Fruit fly (Drosophila melanogaster) whole organism, embryonic: ENCODE results near the gene CG15209.

Experiments
- Abd-B ChIP-seq: fragments of 200-800 bp; sonication (Bioruptor generic); optimal IDR thresholded peaks from 2 replicates; lab custom pipeline; 2018; ENCODE audit warnings: missing biosample characterization, mild to moderate bottlenecking, missing genetic modification characterization, moderate library complexity
- Atf-2 ChIP-seq: fragments of 200-800 bp; sonication (Bioruptor generic); optimal IDR thresholded peaks from 2 replicates; lab custom pipeline; 2016; ENCODE audit warnings: missing biosample characterization, missing genetic modification characterization
- CG11504 ChIP-seq: fragments of 200-800 bp; sonication (Bioruptor generic); optimal IDR thresholded peaks from 3 replicates; lab custom pipeline; 2019; ENCODE audit warnings: missing biosample characterization, mild to moderate bottlenecking, missing genetic modification characterization, moderate library complexity
- CG12769 ChIP-seq: fragments of 200-800 bp; sonication (Bioruptor generic); optimal IDR thresholded peaks from 2 replicates; lab custom pipeline; 2019; ENCODE audit warnings: missing biosample characterization, mild to moderate bottlenecking, missing genetic modification characterization, moderate library complexity
- CG12942 ChIP-seq: fragments of 200-800 bp; sonication (Bioruptor generic); optimal IDR thresholded peaks from 3 replicates; lab custom pipeline; 2016; ENCODE audit warnings: missing biosample characterization, missing genetic modification characterization
- CG16813 ChIP-seq: fragments of 200-800 bp; sonication (Bioruptor generic); IDR thresholded peaks from 3 replicates; pipeline ENCODE4 v1.3.6; 2022; ENCODE audit warnings: missing biosample characterization, missing genetic modification characterization; ENCODE audit not compliant: partially characterized antibody
- CG16815 ChIP-seq: fragments of 200-800 bp; sonication (Bioruptor generic); optimal IDR thresholded peaks from 3 replicates; lab custom pipeline; 2017; ENCODE audit warnings: missing biosample characterization, mild to moderate bottlenecking, missing genetic modification characterization
- CG17359 ChIP-seq: fragments of 200-800 bp; sonication (Bioruptor generic); optimal IDR thresholded peaks from 3 replicates; lab custom pipeline; 2018; ENCODE audit warnings: missing biosample characterization, mild to moderate bottlenecking, missing genetic modification characterization, moderate library complexity
- CG17802 ChIP-seq: fragments of 200-800 bp; sonication (Bioruptor generic); optimal IDR thresholded peaks from 2 replicates; lab custom pipeline; 2018; ENCODE audit warnings: missing biosample characterization, mild to moderate bottlenecking, missing genetic modification characterization, moderate library complexity
- CG18599 ChIP-seq: fragments of 200-800 bp; sonication (Bioruptor generic); optimal IDR thresholded peaks from 3 replicates; lab custom pipeline; 2017; ENCODE audit warnings: missing biosample characterization, missing genetic modification characterization, mild to moderate bottlenecking, moderate library complexity, missing genetic modification reagents
- CG18764 ChIP-seq: fragments of 200-800 bp; sonication (Bioruptor generic); optimal IDR thresholded peaks from 3 replicates; lab custom pipeline; 2016; ENCODE audit warnings: missing biosample characterization, missing genetic modification characterization
- CG2129 ChIP-seq: fragments of 200-800 bp; sonication (Bioruptor generic); IDR thresholded peaks from 2 replicates; pipeline ENCODE4 v1.3.6; 2022; ENCODE audit warnings: missing biosample characterization, missing genetic modification characterization; ENCODE audit not compliant: partially characterized antibody
- CG2712 ChIP-seq: fragments of 200-800 bp; optimal IDR thresholded peaks from 3 replicates; lab custom pipeline; 2019; ENCODE audit warnings: missing biosample characterization, mild to moderate bottlenecking, missing genetic modification characterization, moderate library complexity
- CG31224 ChIP-seq: fragments of 200-800 bp; sonication (Bioruptor generic); IDR thresholded peaks from 2 replicates; pipeline ENCODE4 v1.3.6; 2022; ENCODE audit warnings: missing biosample characterization, missing genetic modification characterization
- CG33557 ChIP-seq: fragments of 200-800 bp; sonication (Bioruptor generic); optimal IDR thresholded peaks from 2 replicates; lab custom pipeline; 2019; ENCODE audit warnings: missing biosample characterization, mild to moderate bottlenecking, missing genetic modification characterization, moderate library complexity
- CG7786 ChIP-seq: fragments of 200-800 bp; sonication (Bioruptor generic); optimal IDR thresholded peaks from 2 replicates; lab custom pipeline; 2016; ENCODE audit warnings: missing biosample characterization, missing genetic modification characterization
- CG8359 ChIP-seq: fragments of 200-800 bp; sonication (Bioruptor generic); optimal IDR thresholded peaks from 2 replicates; lab custom pipeline; 2017; ENCODE audit warnings: missing biosample characterization, mild to moderate bottlenecking, missing genetic modification characterization, borderline replicate concordance
- Chrac-16 ChIP-seq: fragments of 200-800 bp; sonication (Bioruptor generic); optimal IDR thresholded peaks from 3 replicates; lab custom pipeline; 2016; ENCODE audit warnings: missing biosample characterization, missing genetic modification characterization
- D ChIP-seq, 2 experiments: fragments of 200-800 bp in 1 of 2; fragments of >200 bp in 1 of 2; sonication (Bioruptor generic) in 1 of 2; optimal IDR thresholded peaks; 2 replicates in 1 of 2; 3 replicates in 1 of 2; lab custom pipeline; 2017; ENCODE audit warnings: mild to moderate bottlenecking in 1 of 2, missing biosample characterization in 1 of 2, missing genetic modification characterization in 1 of 2, missing genetic modification reagents in 1 of 2
- HHEX ChIP-seq: fragments of 200-800 bp; sonication (Bioruptor generic); optimal IDR thresholded peaks from 3 replicates; lab custom pipeline; 2017; ENCODE audit warnings: missing biosample characterization, mild to moderate bottlenecking, missing genetic modification characterization, missing genetic modification reagents
- Hr51 ChIP-seq, 2 experiments: fragments of 200-800 bp; sonication (Bioruptor generic); optimal IDR thresholded peaks; 2 replicates in 1 of 2; 3 replicates in 1 of 2; lab custom pipeline; 2016 to 2018; ENCODE audit warnings: missing biosample characterization in 2 of 2, missing genetic modification characterization in 2 of 2, mild to moderate bottlenecking in 1 of 2, moderate library complexity in 1 of 2
- Oli ChIP-seq: fragments of 200-800 bp; sonication (Bioruptor generic); optimal IDR thresholded peaks from 2 replicates; lab custom pipeline; 2018; ENCODE audit warnings: missing biosample characterization, mild to moderate bottlenecking, missing genetic modification characterization, moderate library complexity
- Sox102F ChIP-seq: fragments of 200-800 bp; sonication (Bioruptor generic); optimal IDR thresholded peaks from 2 replicates; lab custom pipeline; 2018; ENCODE audit warnings: missing biosample characterization, mild to moderate bottlenecking, missing genetic modification characterization, moderate library complexity
- Xbp1 ChIP-seq: fragments of 200-800 bp; sonication (Bioruptor generic); optimal IDR thresholded peaks from 3 replicates; lab custom pipeline; 2016; ENCODE audit warnings: missing biosample characterization, mild to moderate bottlenecking, missing genetic modification characterization
- Xrp1 ChIP-seq: fragments of 200-800 bp; sonication (Bioruptor generic); IDR thresholded peaks from 2 replicates; pipeline ENCODE4 v1.3.6; 2022; ENCODE audit warnings: missing biosample characterization, missing genetic modification characterization
- ase ChIP-seq: fragments of 200-800 bp; sonication (Bioruptor generic); IDR thresholded peaks from 3 replicates; pipeline ENCODE4 v1.3.6; 2022; ENCODE audit warnings: missing biosample characterization, missing genetic modification characterization
- bab2 ChIP-seq: fragments of 200-800 bp; sonication (Bioruptor generic); optimal IDR thresholded peaks from 2 replicates; lab custom pipeline; 2016; ENCODE audit warnings: missing biosample characterization, missing genetic modification characterization
- chif ChIP-seq, 2 experiments: fragments of 200-800 bp; sonication (Bioruptor generic); optimal IDR thresholded peaks; 3 replicates each; lab custom pipeline; 2016; ENCODE audit warnings: missing biosample characterization in 2 of 2, missing genetic modification characterization in 2 of 2
- ci ChIP-seq: fragments of 200-800 bp; sonication (Bioruptor generic); IDR thresholded peaks from 3 replicates; pipeline ENCODE4 v1.3.6; 2022; ENCODE audit warnings: missing biosample characterization, missing genetic modification characterization
- dmrt11E ChIP-seq: fragments of 200-800 bp; sonication (Bioruptor generic); optimal IDR thresholded peaks from 3 replicates; lab custom pipeline; 2018; ENCODE audit warnings: missing biosample characterization, mild to moderate bottlenecking, missing genetic modification characterization, moderate library complexity
- dmrt99B ChIP-seq: fragments of 200-800 bp; sonication (Bioruptor generic); optimal IDR thresholded peaks from 2 replicates; lab custom pipeline; 2018; ENCODE audit warnings: missing biosample characterization, mild to moderate bottlenecking, missing genetic modification characterization, moderate library complexity
- grau ChIP-seq: fragments of 200-800 bp; optimal IDR thresholded peaks from 3 replicates; lab custom pipeline; 2019; ENCODE audit warnings: missing biosample characterization, mild to moderate bottlenecking, missing genetic modification characterization, moderate library complexity
- ind ChIP-seq: fragments of 200-800 bp; sonication (Bioruptor generic); optimal IDR thresholded peaks from 3 replicates; lab custom pipeline; 2016; ENCODE audit warnings: missing biosample characterization, missing genetic modification characterization
- lola ChIP-seq, 3 experiments: fragments of >200 bp in 2 of 3; fragments of 200-800 bp in 1 of 3; sonication (Bioruptor generic) in 1 of 3; optimal IDR thresholded peaks; 2 replicates each; lab custom pipeline; 2017 to 2019; ENCODE audit warnings: missing biosample characterization in 3 of 3, missing genetic modification characterization in 3 of 3, mild to moderate bottlenecking in 1 of 3, moderate library complexity in 1 of 3
- mirr ChIP-seq: fragments of 200-800 bp; sonication (Bioruptor generic); optimal IDR thresholded peaks from 3 replicates; lab custom pipeline; 2018; ENCODE audit warnings: missing biosample characterization, mild to moderate bottlenecking, missing genetic modification characterization
- nau ChIP-seq: fragments of 200-800 bp; sonication (Bioruptor generic); optimal IDR thresholded peaks from 3 replicates; lab custom pipeline; 2017; ENCODE audit warnings: missing biosample characterization, mild to moderate bottlenecking, missing genetic modification characterization, missing genetic modification reagents
- onecut ChIP-seq: fragments of 200-800 bp; sonication (Bioruptor generic); IDR thresholded peaks from 2 replicates; pipeline ENCODE4 v1.3.6; 2022; ENCODE audit warnings: missing biosample characterization, missing genetic modification characterization
- otp ChIP-seq: fragments of 200-800 bp; sonication (Bioruptor generic); IDR thresholded peaks from 3 replicates; pipeline ENCODE4, ENCODE4 v1.3.6; 2022; ENCODE audit warnings: missing biosample characterization, missing genetic modification characterization
- pan ChIP-seq, 4 experiments: fragments of >200 bp in 3 of 4; fragments of 200-800 bp in 1 of 4; sonication (Bioruptor generic) in 1 of 4; optimal IDR thresholded peaks in 3 of 4; IDR thresholded peaks in 1 of 4; 2 replicates each; pipeline versions ENCODE4 v1.3.6 to Lab custom; 2017 to 2022; ENCODE audit warnings: missing biosample characterization in 2 of 4, missing genetic modification characterization in 2 of 4, mixed read lengths in 1 of 4
- prd ChIP-seq, 3 experiments: fragments of >200 bp in 2 of 3; fragments of 200-800 bp in 1 of 3; sonication (Bioruptor generic) in 1 of 3; optimal IDR thresholded peaks in 2 of 3; IDR thresholded peaks in 1 of 3; 2 replicates in 2 of 3; 3 replicates in 1 of 3; pipeline versions ENCODE4 v1.3.6 to Lab custom; 2017 to 2022; ENCODE audit warnings: missing biosample characterization in 1 of 3, missing genetic modification characterization in 1 of 3
- pros ChIP-seq: fragments of 200-800 bp; sonication (Bioruptor generic); optimal IDR thresholded peaks from 3 replicates; lab custom pipeline; 2019; ENCODE audit warnings: missing biosample characterization, mild to moderate bottlenecking, missing genetic modification characterization, moderate library complexity
- run ChIP-seq: fragments of 200-800 bp; sonication (Bioruptor generic); optimal IDR thresholded peaks from 3 replicates; lab custom pipeline; 2018; ENCODE audit warnings: missing biosample characterization, mild to moderate bottlenecking, missing genetic modification characterization
- sisA ChIP-seq: fragments of 200-800 bp; sonication (Bioruptor generic); IDR thresholded peaks from 2 replicates; pipeline ENCODE4 v1.3.6; 2022; ENCODE audit warnings: missing biosample characterization, missing genetic modification characterization
- vvl ChIP-seq: fragments of 200-800 bp; sonication (Bioruptor generic); IDR thresholded peaks from 2 replicates; pipeline ENCODE4 v1.3.6; 2022; ENCODE audit warnings: missing biosample characterization, missing genetic modification characterization

Gene CG15209

DNA sequence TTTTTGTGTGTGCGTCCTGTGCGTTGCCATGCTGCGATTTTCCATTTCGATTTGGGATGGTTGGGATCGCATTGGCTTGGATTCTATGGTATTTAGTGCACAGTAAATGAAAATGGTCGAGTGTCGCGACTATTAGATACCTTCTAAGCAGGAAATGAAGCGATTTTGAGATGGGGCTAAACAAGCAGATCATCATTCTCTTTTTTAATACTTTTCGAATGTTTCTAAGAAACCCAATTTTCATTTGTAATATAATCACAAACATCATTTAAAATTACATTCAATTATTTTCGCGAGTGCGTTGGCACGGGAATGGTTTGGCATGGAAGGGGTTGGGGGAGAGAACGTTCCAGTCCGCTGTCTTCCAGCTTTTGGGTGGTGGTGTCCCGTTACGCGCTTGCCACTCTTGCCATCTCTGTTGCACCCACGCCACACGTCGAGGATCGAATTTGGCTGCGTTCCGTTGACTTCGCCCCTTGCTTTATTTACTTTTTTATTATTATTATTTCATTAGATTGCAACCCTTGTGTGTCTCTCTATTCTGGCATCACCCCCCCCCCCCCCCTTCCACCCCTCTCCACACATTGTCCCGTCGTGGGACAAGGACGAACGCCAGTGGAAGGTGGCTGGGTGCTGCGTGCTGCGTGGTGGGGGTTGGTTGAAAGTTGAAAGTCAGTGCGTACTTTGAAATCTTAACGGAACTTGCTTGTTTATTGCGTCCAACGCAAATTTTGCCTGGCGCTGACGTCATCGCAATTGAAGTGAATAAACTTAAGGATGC is 16.5 kb upstream of the CG15209 start (continued):
- no peak for TF ChIP-seq D (optimal IDR thresholded peaks at IDR 0.05; lab: Kevin White, UChicago)
- peak; percentile 54 for TF ChIP-seq D (GFP tag; optimal IDR thresholded peaks at IDR 0.05; lab: Kevin White, UChicago)
- peak; percentile 10 for TF ChIP-seq CG7786 (GFP tag; lab: Kevin White, UChicago)
- no peak for TF ChIP-seq mirr (GFP tag; lab: Kevin White, UChicago)
- peak; percentile 46 for TF ChIP-seq Xbp1 (GFP tag; lab: Kevin White, UChicago)
- TF ChIP-seq CG12942 (GFP tag; lab: Kevin White, UChicago) = no peak
- TF ChIP-seq CG17359 (tag; lab: Kevin White, UChicago) = peak; percentile 36
- no peak for TF ChIP-seq pan (optimal IDR thresholded peaks at IDR 0.05; lab: Kevin White, UChicago)
- TF ChIP-seq pan (GFP tag; optimal IDR thresholded peaks at IDR 0.05 in 1 of 2, IDR thresholded peaks at IDR 0.05 in 1 of 2) = peak in 1 of 2 experiments; percentile 36
- no peak for TF ChIP-seq HHEX (GFP tag; lab: Kevin White, UChicago)
- TF ChIP-seq ase (GFP tag; lab: Robert Waterston, UW) = peak; percentile 36; the same call in 1 of the 3 replicates
- peak; percentile 63 for TF ChIP-seq vvl
- peak in 1 of 3 experiments; percentile 69 for TF ChIP-seq lola (GFP tag; optimal IDR thresholded peaks at IDR 0.05; lab: Kevin White, UChicago)
- TF ChIP-seq dmrt11E = peak; percentile 71
- TF ChIP-seq CG31224 (GFP tag; lab: Robert Waterston, UW) = 0 out of 2 replicates have a peak, but pooled peaks have one; percentile 0
- TF ChIP-seq CG33557 (GFP tag; lab: Kevin White, UChicago) = peak; percentile 18
- peak; percentile 45 for TF ChIP-seq Chrac-16 (GFP tag; lab: Kevin White, UChicago)
- peak; percentile 62; the same call in 1 of the 3 replicates for TF ChIP-seq ci
- TF ChIP-seq pros (GFP tag; lab: Kevin White, UChicago) = peak; percentile 95
- TF ChIP-seq otp = 0 out of 3 replicates have a peak, but pooled peaks have one; percentile 31
- TF ChIP-seq onecut (GFP tag; lab: Robert Waterston, UW) = 0 out of 2 replicates have a peak, but pooled peaks have one; percentile 22
- peak in 1 of 2 experiments; percentile 62 for TF ChIP-seq chif (GFP tag; optimal IDR thresholded peaks at IDR 0.05; lab: Kevin White, UChicago)
- no peak for TF ChIP-seq CG2129 (GFP tag; lab: Robert Waterston, UW)
- TF ChIP-seq CG18599 (GFP tag; lab: Kevin White, UChicago) = peak; percentile 55
- peak; percentile 11 for TF ChIP-seq CG17802 (tag; lab: Kevin White, UChicago)
- peak; percentile 3 for TF ChIP-seq CG12769 (tag; lab: Kevin White, UChicago)
- peak; percentile 12 for TF ChIP-seq CG18764
- TF ChIP-seq dmrt99B (tag; lab: Kevin White, UChicago) = peak; percentile 62
- TF ChIP-seq ind (GFP tag; lab: Kevin White, UChicago) = peak; percentile 21
- peak; percentile 56 for TF ChIP-seq Oli (tag; lab: Kevin White, UChicago)
- peak; percentile 54; the same call in 1 of the 2 replicates for TF ChIP-seq sisA (GFP tag; lab: Robert Waterston, UW)
- TF ChIP-seq nau (GFP tag; lab: Kevin White, UChicago) = no peak
- no peak for TF ChIP-seq prd (optimal IDR thresholded peaks at IDR 0.05; lab: Kevin White, UChicago)
- peak; percentile 61; the same call in 2 of the 3 replicates for TF ChIP-seq prd (GFP tag; IDR thresholded peaks at IDR 0.05; lab: Robert Waterston, UW)
- TF ChIP-seq run (tag; lab: Kevin White, UChicago) = no peak
- TF ChIP-seq grau (tag; lab: Kevin White, UChicago) = peak; percentile 52
- TF ChIP-seq Sox102F (GFP tag; lab: Kevin White, UChicago) = peak; percentile 37
- peak; percentile 46 for TF ChIP-seq Abd-B (GFP tag; lab: Kevin White, UChicago)
- peak in 1 of 2 experiments; percentile 20 for TF ChIP-seq Hr51 (GFP tag; optimal IDR thresholded peaks at IDR 0.05; lab: Kevin White, UChicago)
- TF ChIP-seq Xrp1 (GFP tag; lab: Robert Waterston, UW) = peak; percentile 67
- peak; percentile 78 for TF ChIP-seq CG2712 (tag; lab: Kevin White, UChicago)
- peak; percentile 14 for TF ChIP-seq CG8359
- TF ChIP-seq CG11504 (tag; lab: Kevin White, UChicago) = peak; percentile 63
- peak; percentile 47 for TF ChIP-seq CG16815 (GFP tag; lab: Kevin White, UChicago)
- peak; percentile 27 for TF ChIP-seq Atf-2 (GFP tag; lab: Kevin White, UChicago)
- peak; percentile 34 for TF ChIP-seq bab2 (GFP tag; lab: Kevin White, UChicago)
- TF ChIP-seq CG16813 = peak; percentile 25; the same call in 1 of the 3 replicates
